Worm (Caenorhabditis elegans) whole organism, young adult: ENCODE data around the gene F35B12.9.

Experiments
- B0336.3 ChIP-seq: fragments of 200-800 bp; sonication (Bioruptor generic); IDR thresholded peaks from 2 replicates; pipeline ENCODE4 v1.3.6; 2022; ENCODE audit warnings: missing genetic modification characterization, missing compliant biosample characterization
- C17E4.6 ChIP-seq: fragments of 200-800 bp; sonication (Bioruptor generic); IDR thresholded peaks from 2 replicates; pipeline ENCODE4 v1.3.6; 2022; ENCODE audit warnings: missing genetic modification reagents, missing genetic modification characterization, missing compliant biosample characterization
- F10E7.11 ChIP-seq: sonication (generic microtip); optimal IDR thresholded peaks from 2 replicates; lab custom pipeline; 2017; ENCODE audit warnings: mild to moderate bottlenecking, missing genetic modification characterization, moderate library complexity, missing compliant biosample characterization
- F33H1.4 ChIP-seq: fragments of 200-800 bp; sonication (Bioruptor generic); IDR thresholded peaks from 2 replicates; pipeline ENCODE4 v1.3.6; 2022; ENCODE audit warnings: missing genetic modification reagents, missing genetic modification characterization, missing compliant biosample characterization
- F52B5.7 ChIP-seq: sonication (generic microtip); optimal IDR thresholded peaks from 2 replicates; lab custom pipeline; 2016; ENCODE audit warnings: mild to moderate bottlenecking, missing genetic modification characterization, missing compliant biosample characterization
- F57C9.4 ChIP-seq: sonication (generic microtip); optimal IDR thresholded peaks from 2 replicates; lab custom pipeline; 2017; ENCODE audit warnings: mild to moderate bottlenecking, missing genetic modification characterization, missing compliant biosample characterization
- K12H6.12 ChIP-seq: fragments of 200-800 bp; sonication (Bioruptor generic); optimal IDR thresholded peaks from 2 replicates; lab custom pipeline; 2018; ENCODE audit warnings: mild to moderate bottlenecking, missing genetic modification characterization, missing compliant biosample characterization
- T07F8.4 ChIP-seq: sonication (generic microtip); optimal IDR thresholded peaks from 2 replicates; lab custom pipeline; 2016; ENCODE audit warnings: mild to moderate bottlenecking, missing genetic modification characterization, moderate library complexity, missing compliant biosample characterization
- Y56A3A.18 ChIP-seq: fragments of 200-800 bp; sonication (Bioruptor generic); IDR thresholded peaks from 2 replicates; pipeline ENCODE4 v1.3.6; 2022; ENCODE audit warnings: missing genetic modification reagents, missing genetic modification characterization, missing compliant biosample characterization
- Y79H2A.3 ChIP-seq: fragments of 200-800 bp; sonication (Bioruptor generic); conservative IDR thresholded peaks from 2 replicates; pipeline ENCODE4 v1.3.6; 2022; ENCODE audit warnings: missing genetic modification reagents, missing genetic modification characterization, missing compliant biosample characterization
- ZK185.1 ChIP-seq: sonication (generic microtip); optimal IDR thresholded peaks from 2 replicates; lab custom pipeline; 2016; ENCODE audit warnings: mild to moderate bottlenecking, missing genetic modification characterization, missing compliant biosample characterization; ENCODE audit not compliant: poor library complexity, severe bottlenecking
- ama-1 ChIP-seq, 3 experiments: fragments of 150-350 bp in 1 of 3; sonication (generic microtip) in 2 of 3; optimal IDR thresholded peaks; 2 replicates each; lab custom pipeline; 2014 to 2018; ENCODE audit warnings: missing biosample characterization in 2 of 3, missing genetic modification characterization in 2 of 3, missing genetic modification reagents in 2 of 3
- aptf-3 ChIP-seq: fragments of 200-800 bp; sonication (Bioruptor generic); IDR thresholded peaks from 2 replicates; pipeline ENCODE4 v1.3.6; 2022; ENCODE audit warnings: missing genetic modification characterization, missing compliant biosample characterization
- athp-1 ChIP-seq: sonication (generic microtip); optimal IDR thresholded peaks from 2 replicates; lab custom pipeline; 2017; ENCODE audit warnings: mild to moderate bottlenecking, missing genetic modification characterization, missing compliant biosample characterization
- attf-3 ChIP-seq: fragments of 200-800 bp; sonication (Bioruptor generic); conservative IDR thresholded peaks from 2 replicates; pipeline ENCODE4 v1.3.6; 2022; ENCODE audit warnings: missing genetic modification reagents, missing genetic modification characterization, missing compliant biosample characterization
- bed-2 ChIP-seq: fragments of 200-800 bp; sonication (Bioruptor generic); IDR thresholded peaks from 2 replicates; pipeline ENCODE4 v1.3.6; 2022; ENCODE audit warnings: missing genetic modification reagents, missing genetic modification characterization, missing compliant biosample characterization
- cebp-2 ChIP-seq: fragments of 200-800 bp; sonication (Bioruptor generic); IDR thresholded peaks from 2 replicates; pipeline ENCODE4 v1.3.6; 2022; ENCODE audit warnings: missing genetic modification characterization, missing compliant biosample characterization
- ceh-40 ChIP-seq: fragments of 200-800 bp; sonication (Bioruptor generic); IDR thresholded peaks from 2 replicates; pipeline ENCODE4 v1.3.6; 2022; ENCODE audit warnings: missing genetic modification characterization, missing compliant biosample characterization
- egl-44 ChIP-seq: fragments of 200-800 bp; sonication (Bioruptor generic); IDR thresholded peaks from 2 replicates; pipeline ENCODE4 v1.3.6; 2022; ENCODE audit warnings: missing genetic modification reagents, missing genetic modification characterization, missing compliant biosample characterization
- ets-4 ChIP-seq: fragments of 200-800 bp; sonication (Bioruptor generic); optimal IDR thresholded peaks from 2 replicates; lab custom pipeline; 2018; ENCODE audit warnings: mild to moderate bottlenecking, missing genetic modification characterization, missing compliant biosample characterization
- gei-17 ChIP-seq: fragments of 200-800 bp; sonication (Bioruptor generic); optimal IDR thresholded peaks from 2 replicates; lab custom pipeline; 2018; ENCODE audit warnings: mild to moderate bottlenecking, missing genetic modification characterization, missing compliant biosample characterization
- hlh-26 ChIP-seq: fragments of 200-800 bp; sonication (Bioruptor generic); conservative IDR thresholded peaks from 2 replicates; pipeline ENCODE4 v1.3.6; 2022; ENCODE audit warnings: missing genetic modification reagents, missing genetic modification characterization, missing compliant biosample characterization
- hmg-1.2 ChIP-seq: fragments of 200-800 bp; sonication (Bioruptor generic); IDR thresholded peaks from 2 replicates; pipeline ENCODE4 v1.3.6; 2022; ENCODE audit warnings: missing genetic modification reagents, missing genetic modification characterization, missing compliant biosample characterization
- lin-26 ChIP-seq: fragments of 200-800 bp; sonication (Bioruptor generic); IDR thresholded peaks from 2 replicates; pipeline ENCODE4 v1.3.6; 2022; ENCODE audit warnings: missing genetic modification reagents, missing genetic modification characterization, missing compliant biosample characterization
- lin-35 ChIP-seq, 3 experiments: fragments of 150-350 bp in 2 of 3; sonication (generic microtip) in 1 of 3; optimal IDR thresholded peaks; 2 replicates each; lab custom pipeline; 2014 to 2018; ENCODE audit warnings: missing biosample characterization in 3 of 3, missing genetic modification characterization in 3 of 3, missing genetic modification reagents in 3 of 3
- mel-28 ChIP-seq: sonication (generic microtip); optimal IDR thresholded peaks from 2 replicates; lab custom pipeline; 2016; ENCODE audit warnings: borderline replicate concordance, mild to moderate bottlenecking, missing genetic modification characterization, missing compliant biosample characterization
- mes-4 ChIP-seq: sonication (generic microtip); optimal IDR thresholded peaks from 2 replicates; lab custom pipeline; 2016; ENCODE audit warnings: missing genotype, missing genetic modification characterization, missing compliant biosample characterization
- nfya-1 ChIP-seq: sonication (generic microtip); optimal IDR thresholded peaks from 2 replicates; lab custom pipeline; 2017; ENCODE audit warnings: antibody characterized with exemption, missing compliant biosample characterization, missing genetic modification characterization, borderline replicate concordance; ENCODE audit not compliant: insufficient read depth
- nhr-179 ChIP-seq: sonication (generic microtip); optimal IDR thresholded peaks from 2 replicates; lab custom pipeline; 2016; ENCODE audit warnings: mild to moderate bottlenecking, missing genetic modification characterization, missing compliant biosample characterization
- pbrm-1 ChIP-seq: fragments of 200-800 bp; sonication (Bioruptor generic); IDR thresholded peaks from 2 replicates; pipeline ENCODE4 v1.3.6; 2022; ENCODE audit warnings: missing genetic modification reagents, missing genetic modification characterization, missing compliant biosample characterization
- pha-4 ChIP-seq: fragments of 150-350 bp; sonication (generic microtip); optimal IDR thresholded peaks from 2 replicates; lab custom pipeline; 2014; ENCODE audit warnings: missing biosample characterization, missing genetic modification reagents, missing genetic modification characterization
- sdz-38 ChIP-seq: sonication (generic microtip); optimal IDR thresholded peaks from 2 replicates; lab custom pipeline; 2016; ENCODE audit warnings: missing genotype, missing genetic modification characterization, missing compliant biosample characterization
- snpc-1.3 ChIP-seq: sonication (generic microtip); optimal IDR thresholded peaks from 2 replicates; lab custom pipeline; 2017; ENCODE audit warnings: missing genetic modification characterization, mild to moderate bottlenecking, missing compliant biosample characterization, antibody characterized with exemption, moderate library complexity, missing genotype, missing genetic modification reagents; ENCODE audit not compliant: insufficient read depth
- snpc-4 ChIP-seq, 5 experiments: fragments of 150-350 bp in 1 of 5; sonication (generic microtip) in 4 of 5; optimal IDR thresholded peaks; 2 replicates each; lab custom pipeline; 2014 to 2018; ENCODE audit warnings: missing genetic modification characterization in 5 of 5, missing biosample characterization in 3 of 5, antibody characterized with exemption in 2 of 5, mild to moderate bottlenecking in 2 of 5, missing compliant biosample characterization in 2 of 5, missing genotype in 2 of 5, moderate library complexity in 2 of 5, missing genetic modification reagents in 1 of 5
- somi-1 ChIP-seq: fragments of 200-800 bp; sonication (Bioruptor generic); optimal IDR thresholded peaks from 2 replicates; lab custom pipeline; 2018; ENCODE audit warnings: mild to moderate bottlenecking, missing genetic modification characterization, missing compliant biosample characterization
- sptf-2 ChIP-seq: fragments of 200-800 bp; sonication (Bioruptor generic); optimal IDR thresholded peaks from 2 replicates; lab custom pipeline; 2018; ENCODE audit warnings: mild to moderate bottlenecking, missing genetic modification characterization, missing compliant biosample characterization
- tlf-1 ChIP-seq: fragments of 200-800 bp; sonication (Bioruptor generic); optimal IDR thresholded peaks from 2 replicates; lab custom pipeline; 2018; ENCODE audit warnings: mild to moderate bottlenecking, missing genetic modification characterization, missing compliant biosample characterization
- unc-130 ChIP-seq: sonication (generic microtip); optimal IDR thresholded peaks from 2 replicates; lab custom pipeline; 2016; ENCODE audit warnings: missing genetic modification reagents, missing genetic modification characterization, missing compliant biosample characterization
- zfh-2 ChIP-seq: fragments of 200-800 bp; sonication (Bioruptor generic); conservative IDR thresholded peaks from 2 replicates; pipeline ENCODE4 v1.3.6; 2022; ENCODE audit warnings: missing genetic modification reagents, missing genetic modification characterization, missing compliant biosample characterization
- ztf-25 ChIP-seq: fragments of 200-800 bp; sonication (Bioruptor generic); IDR thresholded peaks from 2 replicates; pipeline ENCODE4 v1.3.6; 2022; ENCODE audit warnings: missing genetic modification reagents, missing genetic modification characterization, missing compliant biosample characterization
- ztf-26 ChIP-seq: sonication (generic microtip); optimal IDR thresholded peaks from 2 replicates; lab custom pipeline; 2017; ENCODE audit warnings: missing genetic modification characterization, missing compliant biosample characterization

F35B12.9 gene

DNA sequence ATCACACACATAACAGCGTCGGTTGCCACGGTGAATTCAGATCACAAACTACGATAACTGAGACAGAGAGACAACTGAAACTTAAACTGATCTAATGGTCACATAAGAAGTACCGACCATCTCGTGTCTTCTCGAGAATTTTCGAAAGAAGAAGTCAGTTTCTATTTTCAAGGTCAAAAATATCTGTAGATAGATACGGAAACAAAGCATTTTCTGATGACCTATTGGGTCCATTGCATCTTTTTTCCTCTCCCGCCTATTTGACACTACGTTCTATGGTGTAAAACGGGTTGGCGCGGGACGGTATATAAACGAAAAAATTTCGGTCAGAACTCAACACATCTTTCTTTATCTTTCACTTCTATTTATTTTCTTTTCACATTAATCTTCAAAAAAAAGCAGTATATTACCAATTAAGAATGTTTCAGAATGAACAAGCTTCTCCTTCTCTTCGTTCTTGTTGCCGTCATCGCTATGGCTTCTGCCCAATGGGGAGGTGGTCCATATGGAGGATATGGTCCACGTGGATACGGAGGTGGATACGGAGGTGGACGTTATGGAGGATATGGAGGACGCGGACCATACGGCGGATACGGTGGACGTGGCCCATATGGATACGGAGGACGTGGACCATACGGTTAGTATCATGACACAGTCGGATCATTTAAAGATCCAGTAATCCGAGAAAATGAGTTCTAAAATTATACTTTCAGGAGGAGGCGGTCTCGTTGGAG lies 15.1 kb downstream of the F35B12.9 start, which contains the start of gene nlp-24:
Gene nlp-24 (plus strand): TSS at position 429 of the 734 bp plus-strand sequence.
- TF ChIP-seq F52B5.7 (tag; lab: Kevin White, UChicago) (no peak), ama-1 (optimal IDR thresholded peaks at IDR 0.05; lab: Kevin White, UChicago) (peak; percentile 79), ama-1 (GFP tag; optimal IDR thresholded peaks at IDR 0.05; lab: Kevin White, UChicago) (no peak), ztf-26 (tag; lab: Kevin White, UChicago) (peak; percentile 78), ets-4 (no peak), lin-26 (GFP tag; lab: Robert Waterston, UW) (peak; percentile 51; the same call in 1 of the 2 replicates), somi-1 (GFP tag; lab: Kevin White, UChicago) (peak; percentile 68), ZK185.1 (tag; lab: Kevin White, UChicago) (no peak)

DNA sequence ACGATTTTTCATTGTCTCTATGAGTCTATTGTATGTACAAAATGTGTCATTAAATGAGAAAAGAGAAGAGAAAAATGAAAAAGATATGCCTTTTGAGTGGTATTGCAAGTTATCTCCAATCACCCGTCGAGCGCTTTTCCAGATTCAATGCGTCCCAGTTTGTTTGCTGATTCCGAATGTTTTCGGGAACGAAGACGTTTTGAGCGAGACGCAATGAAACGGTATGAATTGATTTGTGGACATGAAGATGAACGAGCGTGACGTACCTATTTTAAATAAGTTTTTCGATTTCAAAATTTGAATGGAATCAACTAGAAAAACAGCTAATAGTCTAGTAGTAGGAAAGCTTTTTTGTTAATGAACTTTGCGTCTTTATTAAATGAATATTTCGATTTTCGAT lies 15.8 kb downstream of the F35B12.9 start:
- TF ChIP-seq B0336.3 (0 out of 2 replicates have a peak, but pooled peaks have one; percentile 30), ama-1 (optimal IDR thresholded peaks at IDR 0.05; lab: Kevin White, UChicago) (peak; percentile 86), ama-1 (GFP tag; optimal IDR thresholded peaks at IDR 0.05; lab: Kevin White, UChicago) (no peak), unc-130 (GFP tag; lab: Kevin White, UChicago) (no peak)

DNA sequence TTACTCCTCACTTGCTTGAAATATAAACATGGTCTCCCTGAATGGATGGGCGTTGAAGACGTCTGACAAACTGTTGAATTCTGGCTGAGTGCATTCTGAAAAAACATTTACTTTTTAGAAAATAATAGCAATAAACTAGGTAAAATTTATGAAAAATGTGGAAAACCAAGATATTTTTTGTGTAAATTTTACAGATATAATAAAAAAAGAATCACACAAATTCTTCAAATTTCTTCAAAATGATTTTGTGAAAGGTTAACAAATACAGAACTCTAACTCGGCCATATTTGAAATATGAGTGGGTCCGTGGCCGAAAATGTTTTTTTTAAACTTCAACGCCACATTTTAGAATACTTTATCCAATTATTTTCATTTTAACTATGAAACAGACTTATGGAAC lies 17.2 kb downstream of the F35B12.9 start, which contains the start of gene glb-15:
Gene glb-15 (minus strand): TSS at position 101 of the 400 bp plus-strand sequence.
- TF ChIP-seq tlf-1 (no peak), ztf-25 (no peak), sdz-38 (tag; lab: Kevin White, UChicago) (no peak), K12H6.12 (tag; lab: Kevin White, UChicago) (no peak), ceh-40 (GFP tag; lab: Robert Waterston, UW) (no peak), F57C9.4 (no peak), mel-28 (tag; lab: Kevin White, UChicago) (no peak), hlh-26 (GFP tag; lab: Robert Waterston, UW) (no peak), hmg-1.2 (no peak), C17E4.6 (no peak), zfh-2 (no peak), T07F8.4 (tag; lab: Kevin White, UChicago) (no peak), F33H1.4 (GFP tag; lab: Robert Waterston, UW) (no peak), cebp-2 (GFP tag; lab: Robert Waterston, UW) (no peak), sptf-2 (GFP tag; lab: Kevin White, UChicago) (no peak), gei-17 (GFP tag; lab: Kevin White, UChicago) (no peak), attf-3 (no peak)

DNA sequence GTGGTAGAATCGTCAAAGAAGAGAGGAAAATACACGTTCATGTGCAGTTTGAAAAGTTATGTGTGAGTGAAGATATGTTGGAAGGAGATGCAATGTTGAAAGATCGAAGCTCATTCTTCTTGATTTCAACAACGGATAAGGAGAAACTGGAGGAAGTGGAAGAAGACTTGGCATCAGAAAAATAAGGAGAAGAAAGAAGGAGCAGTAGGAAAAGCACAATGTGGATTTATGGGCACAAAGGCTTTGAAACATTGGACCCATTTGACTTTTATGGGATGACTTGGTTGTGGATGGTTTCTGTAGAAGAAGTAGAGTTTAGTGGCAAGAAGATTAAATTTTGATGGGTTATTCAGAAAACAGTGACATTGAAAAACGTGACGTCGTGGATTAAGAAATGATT lies 19.1 kb downstream of the F35B12.9 start:
- TF ChIP-seq sptf-2 (GFP tag; lab: Kevin White, UChicago) (no peak), nhr-179 (tag; lab: Kevin White, UChicago) (no peak), unc-130 (GFP tag; lab: Kevin White, UChicago) (no peak), F10E7.11 (no peak), lin-26 (GFP tag; lab: Robert Waterston, UW) (no peak), aptf-3 (no peak), bed-2 (GFP tag; lab: Robert Waterston, UW) (no peak), mes-4 (tag; lab: Kevin White, UChicago) (no peak), Y56A3A.18 (no peak), Y79H2A.3 (GFP tag; lab: Robert Waterston, UW) (no peak), somi-1 (GFP tag; lab: Kevin White, UChicago) (no peak), F52B5.7 (tag; lab: Kevin White, UChicago) (no peak), lin-35 (GFP tag; optimal IDR thresholded peaks at IDR 0.05; lab: Kevin White, UChicago) (no peak), pbrm-1 (no peak), athp-1 (tag; lab: Kevin White, UChicago) (no peak), pha-4 (tag; lab: Kevin White, UChicago) (no peak), snpc-1.3 (tag; lab: Kevin White, UChicago) (no peak), snpc-4 (GFP tag; optimal IDR thresholded peaks at IDR 0.05; lab: Kevin White, UChicago) (no peak), snpc-4 (tag; optimal IDR thresholded peaks at IDR 0.05; lab: Kevin White, UChicago) (no peak), nfya-1 (tag; lab: Kevin White, UChicago) (no peak), egl-44 (GFP tag; lab: Robert Waterston, UW) (no peak)
